Worm (Caenorhabditis elegans) whole organism, midembryonic: ENCODE data around the gene C06A12.3.

Experiments used
- T22C8.4 ChIP-seq: fragments of 200-800 bp; sonication (Bioruptor generic); IDR thresholded peaks from 2 replicates; pipeline ENCODE4 v1.3.6; 2022; ENCODE audit warnings: missing genetic modification characterization, missing compliant biosample characterization
- klf-2 ChIP-seq: fragments of 200-800 bp; sonication (Bioruptor generic); conservative IDR thresholded peaks from 2 replicates; pipeline ENCODE4 v1.3.6; 2022; ENCODE audit warnings: missing genetic modification reagents, missing genetic modification characterization, missing compliant biosample characterization
- ref-1 ChIP-seq: fragments of 200-800 bp; sonication (Bioruptor generic); conservative IDR thresholded peaks from 2 replicates; pipeline ENCODE4 v1.3.6; 2022; ENCODE audit warnings: missing genetic modification reagents, missing genetic modification characterization, missing compliant biosample characterization

C06A12.3 gene

ce11 chrIV:17475743-17476142 lies 48.2 kb downstream of the C06A12.3 start, which contains the start of gene grl-24:
Gene grl-24, minus strand, starts transcription at chrIV:17475843.
- TF ChIP-seq T22C8.4 = no peak
- TF ChIP-seq klf-2 (GFP tag; lab: Robert Waterston, UW) = no peak
- no peak for TF ChIP-seq ref-1
